Worm (Caenorhabditis elegans) whole organism, mixed stage, embryonic: ENCODE measurements around the gene eral-1.

ENCODE experiments used
- elt-3 ChIP-seq: fragments of 150-350 bp; optimal IDR thresholded peaks from 2 replicates; lab custom pipeline; 2014; ENCODE audit warnings: missing biosample characterization, missing genetic modification characterization
- lin-13 ChIP-seq: fragments of 150-350 bp; optimal IDR thresholded peaks from 2 replicates; lab custom pipeline; 2014; ENCODE audit warnings: missing biosample characterization, missing genetic modification characterization
- lsy-2 ChIP-seq: fragments of 150-350 bp; optimal IDR thresholded peaks from 2 replicates; lab custom pipeline; 2014; ENCODE audit warnings: missing biosample characterization, missing genetic modification characterization
- mab-5 ChIP-seq: fragments of 150-350 bp; optimal IDR thresholded peaks from 2 replicates; lab custom pipeline; 2014; ENCODE audit warnings: missing biosample characterization, missing genetic modification characterization
- nhr-237 ChIP-seq: fragments of 150-350 bp; optimal IDR thresholded peaks from 2 replicates; lab custom pipeline; 2014; ENCODE audit warnings: missing biosample characterization, missing genetic modification characterization
- snpc-4 ChIP-seq: fragments of 150-350 bp; optimal IDR thresholded peaks from 2 replicates; lab custom pipeline; 2014; ENCODE audit warnings: missing biosample characterization, missing genetic modification characterization
- tbx-8 ChIP-seq: fragments of 200-800 bp; sonication (Bioruptor generic); optimal IDR thresholded peaks from 2 replicates; lab custom pipeline; 2018; ENCODE audit warnings: mild to moderate bottlenecking, missing genetic modification characterization, moderate library complexity, missing compliant biosample characterization

DNA sequence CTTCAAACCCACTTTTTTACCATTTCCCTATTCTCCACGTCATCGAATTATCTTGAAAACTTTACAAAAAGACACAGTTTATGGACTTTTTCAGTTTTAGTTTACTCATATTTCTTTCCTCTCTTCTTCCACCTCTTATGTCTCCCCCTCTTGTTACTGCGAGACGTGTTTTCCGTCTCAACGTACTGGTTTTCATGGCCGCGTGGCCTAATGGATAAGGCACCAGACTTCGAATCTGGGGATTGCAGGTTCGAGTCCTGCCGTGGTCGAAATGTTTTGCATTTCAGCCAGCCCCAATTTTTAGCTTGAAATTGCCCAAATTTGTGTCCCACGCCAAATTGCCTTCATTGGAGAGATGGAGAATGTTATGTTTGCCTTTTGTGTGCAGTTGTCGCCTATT is 23.5 kb downstream of the eral-1 start:
- TF ChIP-seq nhr-237 (tag; lab: Kevin White, UChicago) (no peak), tbx-8 (GFP tag; lab: Kevin White, UChicago) (peak; percentile 85), mab-5 (tag; lab: Kevin White, UChicago) (no peak), lin-13 (no peak), elt-3 (tag; lab: Kevin White, UChicago) (no peak), snpc-4 (tag; lab: Kevin White, UChicago) (no peak), lsy-2 (tag; lab: Kevin White, UChicago) (no peak)
